Worm (Caenorhabditis elegans) whole organism, L2 larva: ENCODE results near the gene str-129.

Experiments used
- C34F6.9 ChIP-seq: fragments of 150-350 bp; optimal IDR thresholded peaks from 2 replicates; lab custom pipeline; 2014; ENCODE audit warnings: missing biosample characterization, missing genetic modification characterization
- F13H6.1 ChIP-seq: sonication (generic microtip); optimal IDR thresholded peaks from 2 replicates; lab custom pipeline; 2016; ENCODE audit warnings: missing genetic modification characterization, missing compliant biosample characterization
- R02D3.7 ChIP-seq: fragments of 150-350 bp; optimal IDR thresholded peaks from 2 replicates; lab custom pipeline; 2014; ENCODE audit warnings: missing biosample characterization, missing genetic modification characterization
- Y55F3AM.14 ChIP-seq: fragments of 200-800 bp; sonication (Bioruptor generic); optimal IDR thresholded peaks from 2 replicates; lab custom pipeline; 2018; ENCODE audit warnings: mild to moderate bottlenecking, missing genetic modification characterization, missing compliant biosample characterization
- alr-1 ChIP-seq: fragments of 150-350 bp; optimal IDR thresholded peaks from 2 replicates; lab custom pipeline; 2014; ENCODE audit warnings: missing biosample characterization, missing genetic modification characterization
- aly-2 ChIP-seq: fragments of 150-350 bp; optimal IDR thresholded peaks from 2 replicates; lab custom pipeline; 2014; ENCODE audit warnings: missing biosample characterization, missing genetic modification characterization
- ama-1 ChIP-seq: fragments of 150-350 bp; optimal IDR thresholded peaks from 2 replicates; lab custom pipeline; 2018; ENCODE audit warnings: inconsistent platforms
- blmp-1 ChIP-seq: sonication (generic microtip); optimal IDR thresholded peaks from 2 replicates; lab custom pipeline; 2017; ENCODE audit warnings: missing genetic modification characterization, mild to moderate bottlenecking, missing compliant biosample characterization, antibody characterized with exemption, moderate library complexity; ENCODE audit not compliant: insufficient read depth
- ceh-16 ChIP-seq: fragments of 150-350 bp; optimal IDR thresholded peaks from 2 replicates; lab custom pipeline; 2014; ENCODE audit warnings: missing biosample characterization, missing genetic modification characterization
- ceh-82 ChIP-seq: fragments of 150-350 bp; optimal IDR thresholded peaks from 2 replicates; lab custom pipeline; 2014; ENCODE audit warnings: missing biosample characterization, missing genetic modification characterization
- crh-2 ChIP-seq: sonication (generic microtip); optimal IDR thresholded peaks from 2 replicates; lab custom pipeline; 2017; ENCODE audit warnings: missing biosample characterization, missing genetic modification characterization
- dmd-4 ChIP-seq: sonication (generic microtip); optimal IDR thresholded peaks from 2 replicates; lab custom pipeline; 2017; ENCODE audit warnings: missing biosample characterization, missing genetic modification characterization
- egl-27 ChIP-seq: sonication (generic microtip); optimal IDR thresholded peaks from 3 replicates; lab custom pipeline; 2017; ENCODE audit warnings: missing biosample characterization, missing genetic modification reagents, missing genetic modification characterization
- elt-1 ChIP-seq: fragments of 150-350 bp; optimal IDR thresholded peaks from 2 replicates; lab custom pipeline; 2014; ENCODE audit warnings: missing biosample characterization, missing genetic modification characterization
- elt-3 ChIP-seq: sonication (generic microtip); optimal IDR thresholded peaks from 2 replicates; lab custom pipeline; 2017; ENCODE audit warnings: missing biosample characterization, missing genetic modification characterization
- fos-1 ChIP-seq: fragments of 150-350 bp; optimal IDR thresholded peaks from 2 replicates; lab custom pipeline; 2014; ENCODE audit warnings: missing biosample characterization, missing genetic modification characterization
- gmeb-1 ChIP-seq: fragments of 150-350 bp; optimal IDR thresholded peaks from 2 replicates; lab custom pipeline; 2014; ENCODE audit warnings: missing biosample characterization, missing genetic modification characterization
- lin-11 ChIP-seq: fragments of 150-350 bp; sonication (generic microtip); optimal IDR thresholded peaks from 2 replicates; lab custom pipeline; 2014; ENCODE audit warnings: missing biosample characterization, missing genetic modification characterization, inconsistent platforms, mixed read lengths
- lin-13 ChIP-seq: fragments of 150-350 bp; optimal IDR thresholded peaks from 2 replicates; lab custom pipeline; 2014; ENCODE audit warnings: missing biosample characterization, missing genetic modification reagents, missing genetic modification characterization
- lin-39 ChIP-seq: fragments of 150-350 bp; optimal IDR thresholded peaks from 2 replicates; lab custom pipeline; 2014; ENCODE audit warnings: missing biosample characterization, missing genetic modification reagents, missing genetic modification characterization
- lsy-2 ChIP-seq, 2 experiments: fragments of 150-350 bp in 1 of 2; sonication (generic microtip) in 1 of 2; optimal IDR thresholded peaks; 2 replicates each; lab custom pipeline; 2014 to 2017; ENCODE audit warnings: missing biosample characterization in 2 of 2, missing genetic modification characterization in 2 of 2
- mab-5 ChIP-seq: fragments of 150-350 bp; optimal IDR thresholded peaks from 2 replicates; lab custom pipeline; 2014; ENCODE audit warnings: missing biosample characterization, missing genetic modification characterization
- mbf-1 ChIP-seq: sonication (generic microtip); optimal IDR thresholded peaks from 2 replicates; lab custom pipeline; 2017; ENCODE audit warnings: missing biosample characterization, missing genetic modification characterization
- mdl-1 ChIP-seq, 2 experiments: fragments of 150-350 bp in 1 of 2; sonication (generic microtip) in 1 of 2; optimal IDR thresholded peaks; 2 replicates each; lab custom pipeline; 2017; ENCODE audit warnings: missing biosample characterization in 2 of 2, missing genetic modification characterization in 2 of 2
- nhr-10 ChIP-seq: sonication (generic microtip); optimal IDR thresholded peaks from 2 replicates; lab custom pipeline; 2017; ENCODE audit warnings: missing biosample characterization, missing genetic modification characterization
- nhr-11 ChIP-seq: fragments of 150-350 bp; optimal IDR thresholded peaks from 2 replicates; lab custom pipeline; 2014; ENCODE audit warnings: missing biosample characterization, missing genetic modification characterization
- nhr-21 ChIP-seq: fragments of 150-350 bp; optimal IDR thresholded peaks from 2 replicates; lab custom pipeline; 2014; ENCODE audit warnings: missing biosample characterization, missing genetic modification characterization
- nhr-23 ChIP-seq: fragments of 150-350 bp; optimal IDR thresholded peaks from 2 replicates; lab custom pipeline; 2014; ENCODE audit warnings: missing biosample characterization, missing genetic modification reagents, missing genetic modification characterization
- nhr-237 ChIP-seq: fragments of 150-350 bp; optimal IDR thresholded peaks from 2 replicates; lab custom pipeline; 2014; ENCODE audit warnings: missing biosample characterization, missing genetic modification characterization
- nhr-6 ChIP-seq: fragments of 150-350 bp; optimal IDR thresholded peaks from 2 replicates; lab custom pipeline; 2014; ENCODE audit warnings: missing biosample characterization, missing genetic modification characterization
- nhr-77 ChIP-seq: fragments of 150-350 bp; optimal IDR thresholded peaks from 2 replicates; lab custom pipeline; 2014; ENCODE audit warnings: missing biosample characterization, missing genetic modification characterization
- sem-4 ChIP-seq: fragments of 150-350 bp; optimal IDR thresholded peaks from 2 replicates; lab custom pipeline; 2014; ENCODE audit warnings: missing biosample characterization, missing genetic modification reagents, missing genetic modification characterization
- skn-1 ChIP-seq: sonication (generic microtip); optimal IDR thresholded peaks from 2 replicates; lab custom pipeline; 2017; ENCODE audit warnings: missing biosample characterization, missing genetic modification characterization
- sma-3 ChIP-seq: sonication (generic microtip); optimal IDR thresholded peaks from 2 replicates; lab custom pipeline; 2016; ENCODE audit warnings: missing genetic modification reagents, missing genetic modification characterization, missing compliant biosample characterization
- sma-9 ChIP-seq, 2 experiments: fragments of 150-350 bp in 1 of 2; sonication (generic microtip) in 1 of 2; optimal IDR thresholded peaks; 2 replicates each; lab custom pipeline; 2014 to 2016; ENCODE audit warnings: missing genetic modification characterization in 2 of 2, mild to moderate bottlenecking in 1 of 2, missing biosample characterization in 1 of 2, missing compliant biosample characterization in 1 of 2, missing genetic modification reagents in 1 of 2, moderate library complexity in 1 of 2
- snpc-4 ChIP-seq: fragments of 150-350 bp; optimal IDR thresholded peaks from 2 replicates; lab custom pipeline; 2014; ENCODE audit warnings: missing biosample characterization, missing genetic modification characterization
- unc-39 ChIP-seq: fragments of 150-350 bp; optimal IDR thresholded peaks from 2 replicates; lab custom pipeline; 2014; ENCODE audit warnings: missing biosample characterization, missing genetic modification characterization
- unc-55 ChIP-seq: fragments of 150-350 bp; sonication (generic microtip); optimal IDR thresholded peaks from 3 replicates; lab custom pipeline; 2014; ENCODE audit warnings: missing biosample characterization, missing genetic modification reagents, missing genetic modification characterization
- unc-62 ChIP-seq: fragments of 150-350 bp; optimal IDR thresholded peaks from 2 replicates; lab custom pipeline; 2014; ENCODE audit warnings: missing biosample characterization, missing genetic modification reagents, missing genetic modification characterization
- zag-1 ChIP-seq: fragments of 150-350 bp; optimal IDR thresholded peaks from 2 replicates; lab custom pipeline; 2014; ENCODE audit warnings: missing biosample characterization, missing genetic modification characterization
- ztf-1 ChIP-seq: fragments of 200-800 bp; sonication (Bioruptor generic); conservative IDR thresholded peaks from 2 replicates; pipeline ENCODE4 v1.3.6; 2022; ENCODE audit warnings: missing genetic modification characterization, missing compliant biosample characterization
- ztf-11 ChIP-seq: sonication (generic microtip); optimal IDR thresholded peaks from 2 replicates; lab custom pipeline; 2017; ENCODE audit warnings: missing biosample characterization, missing genetic modification characterization
- ztf-4 ChIP-seq: fragments of 150-350 bp; optimal IDR thresholded peaks from 2 replicates; lab custom pipeline; 2014; ENCODE audit warnings: missing biosample characterization, missing genetic modification characterization

The str-129 gene

DNA sequence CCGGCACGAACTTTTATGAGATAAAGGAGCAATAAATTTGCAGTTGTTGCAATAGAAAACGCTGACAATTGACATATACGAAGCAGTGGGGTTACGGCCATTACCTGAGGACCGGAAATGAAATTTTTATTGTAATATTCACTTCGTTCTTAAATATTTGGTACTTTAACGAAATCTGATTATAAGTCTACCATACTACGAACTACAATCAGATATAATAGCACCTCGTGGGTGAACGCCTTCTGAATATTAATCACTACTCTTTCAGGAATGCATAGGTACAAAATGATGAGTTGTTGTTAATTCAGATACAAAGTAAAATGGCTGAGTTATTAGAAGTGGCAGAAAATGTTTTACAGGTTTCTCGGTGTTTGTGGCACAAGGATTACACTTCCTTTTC, at the start of gene str-129:
Gene str-129, minus strand, starts transcription at position 101 of the 400 bp plus-strand sequence.
- TF ChIP-seq mdl-1 (tag; optimal IDR thresholded peaks at IDR 0.05; lab: Kevin White, UChicago): no peak

DNA sequence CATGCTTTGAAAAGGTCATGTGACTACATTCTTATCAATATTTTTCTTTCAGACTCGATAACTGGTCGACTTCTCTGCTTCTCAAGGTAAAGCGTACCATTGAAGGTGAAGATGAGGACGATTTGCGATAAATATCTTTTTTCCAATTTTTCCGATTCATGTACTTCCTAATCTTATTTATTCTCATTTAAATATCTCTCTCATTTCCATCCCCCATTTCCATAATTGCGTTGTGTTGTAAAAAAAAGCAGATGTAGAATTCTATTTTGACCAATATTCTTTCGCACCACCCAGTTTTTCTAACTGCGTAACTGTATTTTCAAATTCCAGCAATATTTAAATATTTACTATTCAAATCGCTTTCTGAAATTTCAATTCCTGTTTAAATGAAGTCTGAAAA, 40.6 kb upstream of the str-129 start, which contains the start of gene D1014.4:
Gene D1014.4, plus strand, starts transcription at position 301 of the 400 bp plus-strand sequence.
- TF ChIP-seq ama-1 (lab: Kevin White, UChicago): no peak
- TF ChIP-seq, all 48 proteins: peak for 0

DNA sequence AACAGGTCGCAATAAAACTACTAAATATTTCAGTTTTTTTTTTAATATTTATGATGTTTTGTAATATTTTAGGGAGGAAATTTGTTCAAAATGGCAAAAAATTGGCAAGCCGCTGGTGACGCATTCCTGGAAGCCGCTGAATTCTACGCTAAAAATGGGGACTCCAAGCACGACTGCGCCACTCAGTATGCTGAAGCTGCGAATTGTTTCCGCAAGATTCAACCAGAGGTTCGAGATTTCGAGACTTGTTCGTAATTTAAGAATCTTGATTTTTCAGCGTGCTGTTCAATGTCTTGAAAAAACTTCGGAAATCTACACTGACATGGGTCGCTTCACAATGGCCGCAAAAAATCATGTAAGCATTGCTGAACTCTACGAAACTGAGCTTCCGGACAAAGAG, 39.3 kb upstream of the str-129 start:
- TF ChIP-seq sma-3 (GFP tag; lab: Kevin White, UChicago) (no peak), alr-1 (tag; lab: Kevin White, UChicago) (no peak), sem-4 (tag; lab: Kevin White, UChicago) (no peak), ama-1 (lab: Kevin White, UChicago) (peak; percentile 25), elt-1 (tag; lab: Kevin White, UChicago) (no peak), R02D3.7 (no peak)

DNA sequence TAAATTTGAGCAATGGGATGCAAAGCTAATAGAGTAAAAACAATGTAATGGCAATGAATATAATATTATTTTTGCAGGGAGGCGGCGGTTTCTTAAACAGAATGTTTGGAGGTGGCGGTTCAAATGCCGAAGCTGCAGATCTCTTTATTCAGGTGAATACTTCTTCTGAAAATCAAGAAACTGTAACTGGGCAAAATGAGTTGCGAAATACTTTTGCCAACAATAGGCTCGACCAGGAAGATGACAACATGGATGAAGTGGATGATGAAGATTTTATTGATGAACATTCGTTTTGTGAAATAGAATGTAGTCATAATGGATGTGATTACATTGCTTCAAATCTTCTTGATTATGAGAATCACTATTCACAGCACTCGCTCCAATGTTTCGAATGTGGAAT, 38.5 kb upstream of the str-129 start:
- no peak for TF ChIP-seq lin-11 (tag; lab: Kevin White, UChicago)
- TF ChIP-seq nhr-21: no peak
- no peak for TF ChIP-seq nhr-23 (tag; lab: Kevin White, UChicago)
- no peak for TF ChIP-seq unc-62 (GFP tag; lab: Kevin White, UChicago)
- no peak for TF ChIP-seq elt-1 (tag; lab: Kevin White, UChicago)
- TF ChIP-seq crh-2: no peak
- no peak for TF ChIP-seq unc-39 (tag; lab: Kevin White, UChicago)
- TF ChIP-seq mab-5: no peak
- no peak for TF ChIP-seq unc-55
- TF ChIP-seq gmeb-1 (tag; lab: Kevin White, UChicago): no peak
- TF ChIP-seq nhr-77 (tag; lab: Kevin White, UChicago): no peak

DNA sequence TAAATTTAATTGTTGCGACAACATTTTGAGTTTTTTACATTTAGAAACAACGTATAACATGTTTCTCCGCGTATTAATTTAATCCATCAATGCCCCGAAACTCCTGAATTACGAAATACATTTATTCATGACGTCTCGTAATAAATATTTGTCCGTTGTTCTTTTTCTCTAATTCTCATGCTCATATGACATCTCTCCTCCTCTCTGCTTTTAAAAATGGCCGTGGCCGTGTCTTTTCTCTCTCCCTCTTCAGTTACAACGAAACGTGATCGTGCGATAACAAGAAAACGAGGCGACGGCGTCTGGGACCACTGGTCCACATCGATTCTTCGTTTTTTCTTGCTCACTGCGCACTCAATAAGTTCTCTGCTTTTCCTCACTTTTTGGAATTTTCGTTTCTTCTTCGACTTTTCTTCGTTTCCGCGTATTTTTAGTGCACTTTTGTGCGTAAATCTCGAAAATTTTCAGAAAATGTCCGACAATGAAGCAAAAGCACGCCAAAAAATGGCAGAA, 37.9 kb upstream of the str-129 start, which contains the start of gene snap-1:
Gene snap-1, plus strand, starts transcription at position 463 of the 513 bp plus-strand sequence.
- TF ChIP-seq nhr-10 (tag; lab: Kevin White, UChicago): no peak
- TF ChIP-seq unc-55: peak; percentile 62
- no peak for TF ChIP-seq alr-1 (tag; lab: Kevin White, UChicago)
- TF ChIP-seq dmd-4: no peak
- no peak for TF ChIP-seq unc-39 (tag; lab: Kevin White, UChicago)
- no peak for TF ChIP-seq sem-4 (tag; lab: Kevin White, UChicago)
- peak; percentile 14 for TF ChIP-seq egl-27 (tag; lab: Kevin White, UChicago)
- peak; percentile 48 for TF ChIP-seq fos-1 (tag; lab: Kevin White, UChicago)
- peak; percentile 35 for TF ChIP-seq aly-2 (tag; lab: Kevin White, UChicago)
- no peak for TF ChIP-seq elt-3
- no peak for TF ChIP-seq lin-11 (tag; lab: Kevin White, UChicago)
- peak; percentile 16 for TF ChIP-seq nhr-21
- TF ChIP-seq ztf-11: no peak
- peak; percentile 47 for TF ChIP-seq snpc-4 (tag; lab: Kevin White, UChicago)
- peak; percentile 26 for TF ChIP-seq ztf-4
- no peak for TF ChIP-seq ceh-16 (tag; lab: Kevin White, UChicago)
- TF ChIP-seq sma-9 (GFP tag; optimal IDR thresholded peaks at IDR 0.05; lab: Kevin White, UChicago): peak; percentile 70
- no peak for TF ChIP-seq sma-9 (tag; optimal IDR thresholded peaks at IDR 0.05; lab: Kevin White, UChicago)
- no peak for TF ChIP-seq lin-39 (tag; lab: Kevin White, UChicago)
- no peak for TF ChIP-seq nhr-23 (tag; lab: Kevin White, UChicago)
- TF ChIP-seq gmeb-1 (tag; lab: Kevin White, UChicago): no peak
- peak; percentile 26 for TF ChIP-seq ama-1 (lab: Kevin White, UChicago)
- no peak for TF ChIP-seq ztf-1 (GFP tag; lab: Robert Waterston, UW)
- TF ChIP-seq lsy-2 (tag; optimal IDR thresholded peaks at IDR 0.05; lab: Kevin White, UChicago): peak in 1 of 2 experiments; percentile 64
- TF ChIP-seq Y55F3AM.14 (GFP tag; lab: Kevin White, UChicago): no peak
- TF ChIP-seq ceh-82: no peak
- TF ChIP-seq lin-13 (GFP tag; lab: Kevin White, UChicago): no peak
- peak; percentile 55 for TF ChIP-seq mab-5
- peak; percentile 76 for TF ChIP-seq zag-1 (tag; lab: Kevin White, UChicago)
- no peak for TF ChIP-seq skn-1 (tag; lab: Kevin White, UChicago)
- TF ChIP-seq C34F6.9 (tag; lab: Kevin White, UChicago): peak; percentile 92
- no peak for TF ChIP-seq elt-1 (tag; lab: Kevin White, UChicago)
- TF ChIP-seq nhr-237 (tag; lab: Kevin White, UChicago): no peak
- TF ChIP-seq nhr-6 (tag; lab: Kevin White, UChicago): no peak
- no peak for TF ChIP-seq nhr-11 (tag; lab: Kevin White, UChicago)
- TF ChIP-seq crh-2: peak; percentile 45
- TF ChIP-seq F13H6.1 (tag; lab: Kevin White, UChicago): peak; percentile 49
- TF ChIP-seq mbf-1 (tag; lab: Kevin White, UChicago): no peak
- TF ChIP-seq R02D3.7: no peak
- TF ChIP-seq nhr-77 (tag; lab: Kevin White, UChicago): no peak
- TF ChIP-seq unc-62 (GFP tag; lab: Kevin White, UChicago): no peak
- no peak for TF ChIP-seq blmp-1 (tag; lab: Kevin White, UChicago)
- no peak for TF ChIP-seq sma-3 (GFP tag; lab: Kevin White, UChicago)
